Worm (Caenorhabditis elegans): Measurements from ENCODE around the gene wee-1.3.

ce11 chrII:9729196-9729595 lies 12.9 kb upstream of the wee-1.3 start:
- no peak for TF ChIP-seq F10B5.3 (tag; optimal IDR thresholded peaks at IDR 0.05)
- no peak for TF ChIP-seq lin-39 (tag; optimal IDR thresholded peaks at IDR 0.05)
- no peak for TF ChIP-seq lin-13 (GFP tag; optimal IDR thresholded peaks at IDR 0.05)
- no peak for TF ChIP-seq hmg-1.1 (GFP tag; IDR thresholded peaks at IDR 0.05)
- TF ChIP-seq nhr-11 (tag; optimal IDR thresholded peaks at IDR 0.05) = no peak
- TF ChIP-seq unc-39 (tag; optimal IDR thresholded peaks at IDR 0.05) = no peak
- no peak for TF ChIP-seq snpc-4 (tag; optimal IDR thresholded peaks at IDR 0.05)
- no peak for TF ChIP-seq ama-1 (optimal IDR thresholded peaks at IDR 0.05)
- no peak for TF ChIP-seq pha-4 (GFP tag; IDR thresholded peaks at IDR 0.05)
- TF ChIP-seq pha-4 (tag; optimal IDR thresholded peaks at IDR 0.05) = no peak
- no peak for TF ChIP-seq fkh-10 (GFP tag; optimal IDR thresholded peaks at IDR 0.05)

Data from whole organism, L4 larva.